Worm (Caenorhabditis elegans): ENCODE data around the gene egl-26.

DNA sequence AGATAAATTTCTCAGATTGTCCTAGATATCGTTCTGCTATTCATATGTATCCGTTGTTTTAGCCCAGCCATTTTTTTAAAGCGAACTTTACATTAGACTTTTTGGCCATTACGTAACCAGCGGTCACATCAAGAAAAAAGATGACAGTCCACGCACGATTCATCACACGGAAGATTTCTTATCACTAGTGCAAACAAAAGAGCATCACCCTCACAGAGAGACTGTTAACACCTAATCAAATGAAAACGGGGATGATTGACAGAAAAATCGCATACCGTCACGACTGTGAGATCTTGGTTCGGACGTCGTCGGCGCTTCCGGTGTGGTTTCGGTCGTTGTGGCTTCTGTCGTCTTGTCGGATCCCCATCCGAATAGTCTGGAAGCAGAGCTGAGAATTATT is 7.2 kb downstream of the egl-26 start:
- TF ChIP-seq fos-1 (tag; optimal IDR thresholded peaks at IDR 0.05) (no peak), nhr-12 (tag; optimal IDR thresholded peaks at IDR 0.05) (no peak), ztf-11 (tag; optimal IDR thresholded peaks at IDR 0.05) (no peak), nhr-237 (tag; optimal IDR thresholded peaks at IDR 0.05) (no peak), snpc-4 (tag; optimal IDR thresholded peaks at IDR 0.05) (no peak), mef-2 (tag; optimal IDR thresholded peaks at IDR 0.05) (no peak)

Data from whole organism, L1 larva.